Worm (Caenorhabditis elegans): ENCODE results near the gene mrpl-48.

DNA sequence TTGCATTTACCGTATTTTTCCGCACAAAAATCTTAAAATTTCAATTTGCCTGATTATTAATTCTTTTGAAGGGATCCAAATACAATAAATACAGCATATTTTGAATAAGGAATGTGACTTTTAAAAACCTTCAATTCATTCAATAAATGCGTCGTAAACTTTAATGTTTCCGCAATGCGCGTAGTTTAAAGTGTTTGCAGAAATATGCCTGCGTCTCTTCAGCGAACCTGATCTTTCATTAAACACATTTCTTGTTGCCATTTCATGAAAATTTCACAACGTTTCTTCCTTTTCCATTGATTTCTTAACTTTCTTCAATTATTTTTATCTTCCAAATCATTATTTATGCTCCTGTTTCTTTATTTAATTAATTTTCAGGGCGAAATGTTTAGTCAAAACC, 1.2 kb upstream of the mrpl-48 start, which contains the start of gene vps-37:
- TF ChIP-seq him-1 (tag; optimal IDR thresholded peaks at IDR 0.05) = no peak
- no peak for TF ChIP-seq dao-5 (tag; optimal IDR thresholded peaks at IDR 0.05)
- peak; percentile 31 for TF ChIP-seq W03F9.2 (tag; optimal IDR thresholded peaks at IDR 0.05)
